Worm (Caenorhabditis elegans) whole organism, L4 larva: Measurements from ENCODE around the gene F16B12.6.

ENCODE experiments used
- F10B5.3 ChIP-seq: sonication (generic microtip); optimal IDR thresholded peaks from 2 replicates; lab custom pipeline; 2016; ENCODE audit warnings: mild to moderate bottlenecking, missing genetic modification characterization, missing compliant biosample characterization
- F26F4.8 ChIP-seq: fragments of 200-800 bp; sonication (Bioruptor generic); conservative IDR thresholded peaks from 2 replicates; pipeline ENCODE4 v1.3.6; 2022; ENCODE audit warnings: missing genetic modification characterization, missing compliant biosample characterization
- F37D6.2 ChIP-seq: sonication (generic microtip); optimal IDR thresholded peaks from 2 replicates; lab custom pipeline; 2016; ENCODE audit warnings: mild to moderate bottlenecking, missing genetic modification characterization, missing compliant biosample characterization
- R02D3.7 ChIP-seq: fragments of 150-350 bp; sonication (generic microtip); optimal IDR thresholded peaks from 3 replicates; lab custom pipeline; 2014; ENCODE audit warnings: missing biosample characterization, missing genetic modification characterization
- T20F7.1 ChIP-seq: fragments of 200-800 bp; sonication (Bioruptor generic); optimal IDR thresholded peaks from 2 replicates; lab custom pipeline; 2018; ENCODE audit warnings: mild to moderate bottlenecking, missing genetic modification characterization, missing compliant biosample characterization
- ZK546.5 ChIP-seq, 2 experiments: sonication (generic microtip); optimal IDR thresholded peaks; 2 replicates each; lab custom pipeline; 2017; ENCODE audit warnings: missing biosample characterization in 2 of 2, missing genetic modification characterization in 2 of 2
- ama-1 ChIP-seq: fragments of 150-350 bp; optimal IDR thresholded peaks from 2 replicates; lab custom pipeline; 2014; ENCODE audit warnings: inconsistent platforms, mixed read lengths
- arid-1 ChIP-seq: fragments of 200-800 bp; sonication (Bioruptor generic); conservative IDR thresholded peaks from 2 replicates; pipeline ENCODE4 v1.3.6; 2022; ENCODE audit warnings: missing genetic modification reagents, missing genetic modification characterization, missing compliant biosample characterization
- ceh-32 ChIP-seq: sonication (generic microtip); optimal IDR thresholded peaks from 2 replicates; lab custom pipeline; 2016; ENCODE audit warnings: mild to moderate bottlenecking, missing genetic modification characterization, missing compliant biosample characterization; ENCODE audit not compliant: poor library complexity
- ceh-44 ChIP-seq: fragments of 200-800 bp; sonication (Bioruptor generic); IDR thresholded peaks from 2 replicates; pipeline ENCODE4 v1.3.6; 2022; ENCODE audit warnings: missing genetic modification reagents, missing genetic modification characterization, missing compliant biosample characterization
- ceh-82 ChIP-seq: sonication (generic microtip); optimal IDR thresholded peaks from 2 replicates; lab custom pipeline; 2017; ENCODE audit warnings: missing biosample characterization, missing genetic modification characterization
- ctbp-1 ChIP-seq: fragments of 200-800 bp; sonication (Bioruptor generic); IDR thresholded peaks from 2 replicates; pipeline ENCODE4 v1.3.6; 2022; ENCODE audit warnings: missing genetic modification reagents, missing genetic modification characterization, missing compliant biosample characterization
- daf-19 ChIP-seq: fragments of 200-800 bp; sonication (Bioruptor generic); conservative IDR thresholded peaks from 2 replicates; pipeline ENCODE4 v1.3.6; 2022; ENCODE audit warnings: missing genetic modification characterization, missing compliant biosample characterization
- dmd-8 ChIP-seq: fragments of 200-800 bp; sonication (Bioruptor generic); IDR thresholded peaks from 2 replicates; pipeline ENCODE4 v1.3.6; 2022; ENCODE audit warnings: missing genetic modification characterization, missing compliant biosample characterization
- dmd-9 ChIP-seq: fragments of 200-800 bp; sonication (Bioruptor generic); IDR thresholded peaks from 2 replicates; pipeline ENCODE4 v1.3.6; 2022; ENCODE audit warnings: missing genetic modification reagents, missing genetic modification characterization, missing compliant biosample characterization
- duxl-1 ChIP-seq: sonication (generic microtip); optimal IDR thresholded peaks from 2 replicates; lab custom pipeline; 2016; ENCODE audit warnings: mild to moderate bottlenecking, missing genetic modification characterization, moderate library complexity, missing compliant biosample characterization; ENCODE audit not compliant: poor library complexity
- egl-27 ChIP-seq: sonication (generic microtip); optimal IDR thresholded peaks from 3 replicates; lab custom pipeline; 2017; ENCODE audit warnings: missing biosample characterization, missing genetic modification reagents, missing genetic modification characterization
- egl-43 ChIP-seq: fragments of 200-800 bp; sonication (Bioruptor generic); IDR thresholded peaks from 2 replicates; pipeline ENCODE4 v1.3.6; 2022; ENCODE audit warnings: missing genetic modification reagents, missing genetic modification characterization, missing compliant biosample characterization
- gei-8 ChIP-seq: fragments of 200-800 bp; sonication (Bioruptor generic); optimal IDR thresholded peaks from 2 replicates; lab custom pipeline; 2018; ENCODE audit warnings: mild to moderate bottlenecking, missing genetic modification characterization, missing compliant biosample characterization
- hif-1 ChIP-seq, 2 experiments: sonication (generic microtip); optimal IDR thresholded peaks; 2 replicates each; lab custom pipeline; 2016 to 2017; ENCODE audit warnings: missing compliant biosample characterization in 2 of 2, missing genetic modification characterization in 2 of 2, missing genetic modification reagents in 2 of 2, missing genotype in 2 of 2, mild to moderate bottlenecking in 1 of 2
- hmg-1.1 ChIP-seq: fragments of 200-800 bp; sonication (Bioruptor generic); IDR thresholded peaks from 2 replicates; pipeline ENCODE4 v1.3.6; 2022; ENCODE audit warnings: missing genetic modification reagents, missing genetic modification characterization, missing compliant biosample characterization
- lir-3 ChIP-seq: sonication (generic microtip); optimal IDR thresholded peaks from 2 replicates; lab custom pipeline; 2016; ENCODE audit warnings: mild to moderate bottlenecking, missing genetic modification characterization, missing compliant biosample characterization
- madf-5 ChIP-seq, 2 experiments: fragments of 200-800 bp; sonication (Bioruptor generic); IDR thresholded peaks; 2 replicates each; pipeline ENCODE4 v1.3.6; 2022; ENCODE audit warnings: missing compliant biosample characterization in 2 of 2, missing genetic modification characterization in 2 of 2
- mdl-1 ChIP-seq, 2 experiments: fragments of 150-350 bp in 1 of 2; sonication (generic microtip) in 1 of 2; optimal IDR thresholded peaks; 2 replicates each; lab custom pipeline; 2014 to 2017; ENCODE audit warnings: missing biosample characterization in 2 of 2, missing genetic modification characterization in 2 of 2
- mep-1 ChIP-seq: fragments of 150-350 bp; sonication (generic microtip); optimal IDR thresholded peaks from 3 replicates; lab custom pipeline; 2014; ENCODE audit warnings: missing biosample characterization, missing genetic modification characterization
- mes-2 ChIP-seq: sonication (generic microtip); optimal IDR thresholded peaks from 2 replicates; lab custom pipeline; 2016; ENCODE audit warnings: missing genotype, mild to moderate bottlenecking, missing genetic modification characterization, missing compliant biosample characterization; ENCODE audit not compliant: poor library complexity, severe bottlenecking
- mxl-2 ChIP-seq: fragments of 200-800 bp; sonication (Bioruptor generic); conservative IDR thresholded peaks from 2 replicates; pipeline ENCODE4 v1.3.6; 2022; ENCODE audit warnings: missing genetic modification reagents, missing genetic modification characterization, missing compliant biosample characterization
- nhr-102 ChIP-seq: sonication (generic microtip); optimal IDR thresholded peaks from 2 replicates; lab custom pipeline; 2016; ENCODE audit warnings: mild to moderate bottlenecking, missing genetic modification characterization, moderate library complexity, missing compliant biosample characterization
- nhr-11 ChIP-seq: fragments of 150-350 bp; optimal IDR thresholded peaks from 2 replicates; lab custom pipeline; 2014; ENCODE audit warnings: missing biosample characterization, missing genetic modification characterization
- nhr-42 ChIP-seq: fragments of 200-800 bp; sonication (Bioruptor generic); IDR thresholded peaks from 2 replicates; pipeline ENCODE4 v1.3.6; 2022; ENCODE audit warnings: missing genetic modification characterization, missing compliant biosample characterization
- nhr-48 ChIP-seq: sonication (generic microtip); optimal IDR thresholded peaks from 2 replicates; lab custom pipeline; 2016; ENCODE audit warnings: mild to moderate bottlenecking, missing genetic modification characterization, missing compliant biosample characterization
- nhr-77 ChIP-seq: fragments of 150-350 bp; optimal IDR thresholded peaks from 2 replicates; lab custom pipeline; 2014; ENCODE audit warnings: missing biosample characterization, missing genetic modification characterization
- rbr-2 ChIP-seq: sonication (generic microtip); optimal IDR thresholded peaks from 2 replicates; lab custom pipeline; 2016; ENCODE audit warnings: missing genotype, missing genetic modification characterization, missing compliant biosample characterization
- saeg-2 ChIP-seq: fragments of 200-800 bp; sonication (Bioruptor generic); IDR thresholded peaks from 2 replicates; pipeline ENCODE4 v1.3.6; 2022; ENCODE audit warnings: missing genetic modification reagents, missing genetic modification characterization, missing compliant biosample characterization
- sdz-12 ChIP-seq: fragments of 200-800 bp; sonication (Bioruptor generic); optimal IDR thresholded peaks from 2 replicates; lab custom pipeline; 2018; ENCODE audit warnings: mild to moderate bottlenecking, missing genetic modification characterization, missing compliant biosample characterization
- spr-3 ChIP-seq: fragments of 200-800 bp; sonication (Bioruptor generic); optimal IDR thresholded peaks from 2 replicates; lab custom pipeline; 2018; ENCODE audit warnings: mild to moderate bottlenecking, missing genetic modification characterization, missing compliant biosample characterization
- tag-97 ChIP-seq: fragments of 200-800 bp; sonication (Bioruptor generic); IDR thresholded peaks from 2 replicates; pipeline ENCODE4 v1.3.6; 2022; ENCODE audit warnings: missing genetic modification characterization, missing compliant biosample characterization
- tra-1 ChIP-seq: fragments of 200-800 bp; sonication (Bioruptor generic); IDR thresholded peaks from 2 replicates; pipeline ENCODE4 v1.3.6; 2022; ENCODE audit warnings: missing genetic modification reagents, missing genetic modification characterization, missing compliant biosample characterization
- unc-130 ChIP-seq: sonication (generic microtip); optimal IDR thresholded peaks from 2 replicates; lab custom pipeline; 2016; ENCODE audit warnings: missing genetic modification reagents, missing genetic modification characterization, missing compliant biosample characterization
- unc-62 ChIP-seq, 3 experiments: fragments of 150-350 bp in 1 of 3; sonication (generic microtip); optimal IDR thresholded peaks in 2 of 3; peaks in 1 of 3; 1 replicate in 1 of 3; 2 replicates in 2 of 3; lab custom pipeline; 2014 to 2017; ENCODE audit warnings: missing biosample characterization in 3 of 3, missing genetic modification characterization in 3 of 3, missing genetic modification reagents in 3 of 3, missing genotype in 1 of 3
- vab-7 ChIP-seq: fragments of 200-800 bp; sonication (Bioruptor generic); IDR thresholded peaks from 2 replicates; pipeline ENCODE4 v1.3.6; 2022; ENCODE audit warnings: missing genetic modification reagents, missing genetic modification characterization, missing compliant biosample characterization
- zfp-3 ChIP-seq: fragments of 200-800 bp; sonication (Bioruptor generic); conservative IDR thresholded peaks from 2 replicates; pipeline ENCODE4 v1.3.6; 2022; ENCODE audit warnings: missing genetic modification reagents, missing genetic modification characterization, missing compliant biosample characterization
- ztf-7 ChIP-seq: fragments of 150-350 bp; optimal IDR thresholded peaks from 2 replicates; lab custom pipeline; 2014; ENCODE audit warnings: missing biosample characterization, missing genetic modification characterization

The F16B12.6 gene

DNA sequence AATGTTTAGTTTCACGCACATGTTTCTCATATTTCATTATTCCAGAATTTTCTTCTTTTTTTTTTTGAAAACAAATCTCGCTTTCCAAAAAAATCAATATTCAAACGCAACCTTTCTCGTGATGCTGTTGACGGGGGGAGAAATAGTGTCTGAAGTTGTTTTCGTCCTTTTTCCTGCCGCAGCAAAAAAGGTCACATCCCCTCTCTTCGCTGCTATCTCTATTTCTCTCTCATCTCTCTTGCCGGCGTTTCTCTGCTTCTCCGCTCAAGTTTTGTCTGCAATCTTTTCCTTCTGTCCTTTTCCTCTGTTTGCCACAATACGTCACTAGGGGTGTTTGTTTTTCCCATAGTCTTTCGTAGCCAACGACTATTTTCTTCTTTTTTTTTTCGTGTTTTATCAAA lies 44.6 kb downstream of the F16B12.6 start (continued):
- TF ChIP-seq lir-3 (no peak), gei-8 (GFP tag; lab: Kevin White, UChicago) (no peak), saeg-2 (GFP tag; lab: Robert Waterston, UW) (no peak), mxl-2 (GFP tag; lab: Robert Waterston, UW) (no peak), nhr-102 (tag; lab: Kevin White, UChicago) (peak; percentile 22), unc-62 (GFP tag; optimal IDR thresholded peaks at IDR 0.05 in 1 of 2; lab: Kevin White, UChicago) (peak in 1 of 2 experiments; percentile 96), unc-62 (tag; optimal IDR thresholded peaks at IDR 0.05; lab: Kevin White, UChicago) (no peak), nhr-42 (GFP tag; lab: Robert Waterston, UW) (peak; percentile 41; the same call in 1 of the 2 replicates)
- TF ChIP-seq, all 104 proteins: peak for 39

DNA sequence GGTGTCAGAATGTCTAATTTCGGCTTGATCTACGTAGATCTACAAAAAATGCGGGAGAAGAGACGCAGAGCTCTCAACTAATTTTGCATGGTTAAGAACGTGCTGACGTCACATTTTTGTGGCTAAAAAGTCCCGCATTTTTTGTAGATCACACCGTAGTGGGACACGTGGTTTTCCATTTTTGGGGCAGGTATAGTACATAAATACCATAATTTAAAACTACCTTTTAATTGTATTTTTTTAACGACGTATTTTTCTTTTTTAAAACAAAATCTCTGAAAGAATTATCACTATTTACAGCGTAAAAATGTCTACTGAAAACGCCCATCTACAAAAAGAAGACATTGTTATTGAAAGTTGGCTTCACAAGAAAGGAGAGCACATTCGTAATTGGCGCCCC lies 45.3 kb downstream of the F16B12.6 start, which contains the start of gene akt-2:
TSS of gene akt-2 (plus strand) at position 301 of the 400 bp plus-strand sequence.
- TF ChIP-seq ceh-44 (GFP tag; lab: Robert Waterston, UW) (no peak), mep-1 (tag; lab: Kevin White, UChicago) (no peak), vab-7 (GFP tag; lab: Robert Waterston, UW) (no peak), madf-5 (GFP tag; IDR thresholded peaks at IDR 0.05; lab: Robert Waterston, UW) (no peak), dmd-8 (GFP tag; lab: Robert Waterston, UW) (no peak), ztf-7 (tag; lab: Kevin White, UChicago) (no peak), rbr-2 (tag; lab: Kevin White, UChicago) (no peak), duxl-1 (tag; lab: Kevin White, UChicago) (no peak), ama-1 (lab: Kevin White, UChicago) (no peak), R02D3.7 (no peak), sdz-12 (no peak), F26F4.8 (no peak), nhr-48 (tag; lab: Kevin White, UChicago) (no peak), hif-1 (tag; optimal IDR thresholded peaks at IDR 0.05; lab: Kevin White, UChicago) (no peak), arid-1 (GFP tag; lab: Robert Waterston, UW) (no peak), egl-43 (no peak), ceh-82 (tag; lab: Kevin White, UChicago) (no peak), nhr-11 (tag; lab: Kevin White, UChicago) (no peak), unc-130 (no peak), ZK546.5 (tag; optimal IDR thresholded peaks at IDR 0.05; lab: Kevin White, UChicago) (no peak)

- no peak for TF ChIP-seq zfp-3
- no peak for TF ChIP-seq tag-97 (GFP tag; lab: Robert Waterston, UW)
- TF ChIP-seq F37D6.2 (tag; lab: Kevin White, UChicago), result no peak
- TF ChIP-seq spr-3 (GFP tag; lab: Kevin White, UChicago), result no peak
- TF ChIP-seq egl-27 (tag; lab: Kevin White, UChicago), result no peak
- TF ChIP-seq nhr-77 (tag; lab: Kevin White, UChicago), result no peak
- peak in 1 of 2 experiments; percentile 90 for TF ChIP-seq unc-62 (GFP tag; optimal IDR thresholded peaks at IDR 0.05 in 1 of 2; lab: Kevin White, UChicago)
- no peak for TF ChIP-seq unc-62 (tag; optimal IDR thresholded peaks at IDR 0.05; lab: Kevin White, UChicago)
Measured at ce11 chrX:14152644-14153043, 50.5 kb downstream of the F16B12.6 start.

ce11 chrX:14156913-14157312 lies 54.8 kb downstream of the F16B12.6 start, which contains the start of gene ceh-90:
Gene ceh-90, minus strand, starts transcription at chrX:14157013.
- no peak for TF ChIP-seq daf-19 (GFP tag; lab: Robert Waterston, UW)
- no peak for TF ChIP-seq ceh-32 (tag; lab: Kevin White, UChicago)
- no peak for TF ChIP-seq F10B5.3
- TF ChIP-seq egl-43, result no peak
- TF ChIP-seq hmg-1.1, result no peak
- no peak for TF ChIP-seq ZK546.5 (tag; optimal IDR thresholded peaks at IDR 0.05; lab: Kevin White, UChicago)
- TF ChIP-seq ctbp-1 (GFP tag; lab: Robert Waterston, UW), result no peak
- no peak for TF ChIP-seq T20F7.1
- no peak for TF ChIP-seq mes-2 (tag; lab: Kevin White, UChicago)
- TF ChIP-seq mdl-1 (tag; optimal IDR thresholded peaks at IDR 0.05; lab: Kevin White, UChicago), result no peak
- TF ChIP-seq tra-1 (GFP tag; lab: Robert Waterston, UW), result no peak
- TF ChIP-seq madf-5 (GFP tag; IDR thresholded peaks at IDR 0.05; lab: Robert Waterston, UW), result no peak
- TF ChIP-seq unc-130, result no peak
- no peak for TF ChIP-seq dmd-9
